Fruit fly (Drosophila melanogaster) whole organism, embryonic: ENCODE results near the gene Ance-2.
A peak's percentile ranks its signal among the peaks of the same experiment; 100 is the strongest.

Experiments
- Abd-B ChIP-seq: fragments of 200-800 bp; sonication (Bioruptor generic); optimal IDR thresholded peaks from 2 replicates; lab custom pipeline; 2018; ENCODE audit warnings: missing biosample characterization, mild to moderate bottlenecking, missing genetic modification characterization, moderate library complexity
- Ada2b ChIP-seq: fragments of 200-800 bp; sonication (Bioruptor generic); IDR thresholded peaks from 2 replicates; pipeline ENCODE4 v1.3.6; 2022; ENCODE audit warnings: missing biosample characterization, missing genetic modification characterization
- Blimp-1 ChIP-seq: fragments of 200-800 bp; sonication (Bioruptor generic); optimal IDR thresholded peaks from 3 replicates; lab custom pipeline; 2018; ENCODE audit warnings: missing biosample characterization, missing genetic modification characterization, mild to moderate bottlenecking, moderate library complexity, missing genetic modification reagents
- CG10366 ChIP-seq: fragments of 200-800 bp; sonication (Bioruptor generic); IDR thresholded peaks from 2 replicates; pipeline ENCODE4 v1.3.6; 2022; ENCODE audit warnings: missing biosample characterization, missing genetic modification characterization
- CG11456 ChIP-seq: fragments of 200-800 bp; sonication (Bioruptor generic); IDR thresholded peaks from 3 replicates; pipeline ENCODE4 v1.3.6; 2022; ENCODE audit warnings: missing biosample characterization, missing genetic modification characterization
- CG16863 ChIP-seq: fragments of 200-800 bp; sonication (Bioruptor generic); optimal IDR thresholded peaks from 3 replicates; lab custom pipeline; 2016; ENCODE audit warnings: missing biosample characterization, missing genetic modification characterization
- CG18011 ChIP-seq: fragments of 200-800 bp; sonication (Bioruptor generic); optimal IDR thresholded peaks from 2 replicates; lab custom pipeline; 2017; ENCODE audit warnings: missing biosample characterization, missing genetic modification characterization, mild to moderate bottlenecking, moderate library complexity, missing genotype
- CG4404 ChIP-seq: fragments of 200-800 bp; sonication (Bioruptor generic); IDR thresholded peaks from 2 replicates; pipeline ENCODE4 v1.3.6; 2022; ENCODE audit warnings: missing biosample characterization, missing genetic modification characterization
- CG9215 ChIP-seq: fragments of 200-800 bp; sonication (Bioruptor generic); IDR thresholded peaks from 2 replicates; pipeline ENCODE4 v1.3.6; 2022; ENCODE audit warnings: missing biosample characterization, missing genetic modification characterization
- Dip2 ChIP-seq: fragments of 200-800 bp; sonication (Bioruptor generic); IDR thresholded peaks from 2 replicates; pipeline ENCODE4 v1.3.6; 2022; ENCODE audit warnings: missing biosample characterization, missing genetic modification characterization
- Drgx ChIP-seq: fragments of 200-800 bp; sonication (Bioruptor generic); IDR thresholded peaks from 2 replicates; pipeline ENCODE4 v1.3.6; 2022; ENCODE audit warnings: missing biosample characterization, missing genetic modification characterization
- Optix ChIP-seq: fragments of 200-800 bp; sonication (Bioruptor generic); IDR thresholded peaks from 3 replicates; pipeline ENCODE4 v1.3.6; 2022; ENCODE audit warnings: missing biosample characterization, missing genetic modification characterization
- Ptx1 ChIP-seq: fragments of 200-800 bp; sonication (Bioruptor generic); IDR thresholded peaks from 2 replicates; pipeline ENCODE4 v1.3.6; 2022; ENCODE audit warnings: missing biosample characterization, missing genetic modification characterization
- Sox102F ChIP-seq: fragments of 200-800 bp; sonication (Bioruptor generic); optimal IDR thresholded peaks from 2 replicates; lab custom pipeline; 2018; ENCODE audit warnings: missing biosample characterization, mild to moderate bottlenecking, missing genetic modification characterization, moderate library complexity
- bsh ChIP-seq, 2 experiments: fragments of 200-800 bp; sonication (Bioruptor generic); optimal IDR thresholded peaks; 2 replicates each; lab custom pipeline; 2017 to 2018; ENCODE audit warnings: mild to moderate bottlenecking in 2 of 2, missing biosample characterization in 2 of 2, missing genetic modification characterization in 2 of 2, moderate library complexity in 1 of 2
- esg ChIP-seq: fragments of 200-800 bp; sonication (Bioruptor generic); conservative IDR thresholded peaks from 2 replicates; pipeline ENCODE4 v1.3.6; 2022; ENCODE audit warnings: missing biosample characterization, missing genetic modification characterization
- lbe ChIP-seq: fragments of 200-800 bp; sonication (Bioruptor generic); optimal IDR thresholded peaks from 2 replicates; lab custom pipeline; 2016; ENCODE audit warnings: missing biosample characterization, mild to moderate bottlenecking, missing genetic modification characterization
- lmd ChIP-seq: fragments of 200-800 bp; sonication (Bioruptor generic); IDR thresholded peaks from 2 replicates; pipeline ENCODE4 v1.3.6; 2022; ENCODE audit warnings: missing biosample characterization, missing genetic modification characterization
- pan ChIP-seq, 4 experiments: fragments of >200 bp in 3 of 4; fragments of 200-800 bp in 1 of 4; sonication (Bioruptor generic) in 1 of 4; optimal IDR thresholded peaks in 3 of 4; IDR thresholded peaks in 1 of 4; 2 replicates each; pipeline versions ENCODE4 v1.3.6 to Lab custom; 2017 to 2022; ENCODE audit warnings: missing biosample characterization in 2 of 4, missing genetic modification characterization in 2 of 4, mixed read lengths in 1 of 4
- pum ChIP-seq: fragments of 200-800 bp; sonication (Bioruptor generic); optimal IDR thresholded peaks from 2 replicates; lab custom pipeline; 2016; ENCODE audit warnings: missing biosample characterization, missing genetic modification characterization
- sens ChIP-seq: fragments of 200-800 bp; sonication (Bioruptor generic); peaks from one replicate; lab custom pipeline; 2016; ENCODE audit warnings: missing biosample characterization, missing genetic modification characterization
- slbo ChIP-seq: fragments of 200-800 bp; sonication (Bioruptor generic); IDR thresholded peaks from 2 replicates; pipeline ENCODE4 v1.3.6; 2022; ENCODE audit warnings: missing biosample characterization, missing genetic modification characterization
- sr ChIP-seq: fragments of 200-800 bp; sonication (Bioruptor generic); IDR thresholded peaks from 3 replicates; pipeline ENCODE4 v1.3.6; 2022; ENCODE audit warnings: missing biosample characterization, missing genetic modification characterization
- stwl ChIP-seq: fragments of 200-800 bp; sonication (Bioruptor generic); optimal IDR thresholded peaks from 3 replicates; lab custom pipeline; 2018; ENCODE audit warnings: missing biosample characterization, mild to moderate bottlenecking, missing genetic modification characterization, moderate library complexity

Ance-2 gene

DNA sequence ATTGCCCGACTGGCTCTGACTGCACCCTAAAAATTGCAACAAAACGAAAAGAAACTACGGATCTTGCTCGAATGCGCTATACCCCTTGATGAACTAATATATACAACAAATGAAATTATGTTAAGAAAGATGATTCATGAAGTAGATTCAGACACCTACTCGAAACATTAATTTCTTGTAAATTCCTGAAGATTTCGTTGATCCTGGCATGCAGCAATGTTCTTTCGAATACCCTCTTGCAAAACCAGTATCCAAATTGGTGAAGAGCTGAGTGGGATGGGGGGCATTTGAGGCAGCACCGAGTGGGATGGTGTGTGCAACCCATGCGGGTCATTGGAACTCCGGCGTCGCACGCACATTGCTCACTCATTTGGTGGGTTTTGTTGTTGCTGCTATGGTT is 46.6 kb downstream of the Ance-2 start (continued):
- TF ChIP-seq CG18011 (no peak), sens (GFP tag; lab: Kevin White, UChicago) (peak; percentile 66), CG16863 (peak; percentile 6), Ptx1 (GFP tag; lab: Robert Waterston, UW) (0 out of 2 replicates have a peak, but pooled peaks have one; percentile 22), Sox102F (GFP tag; lab: Kevin White, UChicago) (peak; percentile 35), Optix (GFP tag; lab: Robert Waterston, UW) (no peak), Blimp-1 (GFP tag; lab: Kevin White, UChicago) (peak; percentile 31), esg (GFP tag; lab: Robert Waterston, UW) (0 out of 2 replicates have a peak, but pooled peaks have one; percentile 24), CG10366 (GFP tag; lab: Robert Waterston, UW) (peak; percentile 14; the same call in 1 of the 2 replicates), Ada2b (GFP tag; lab: Robert Waterston, UW) (no peak), lbe (GFP tag; lab: Kevin White, UChicago) (peak; percentile 96), pum (GFP tag; lab: Kevin White, UChicago) (no peak), CG4404 (no peak), bsh (GFP tag; optimal IDR thresholded peaks at IDR 0.05; lab: Kevin White, UChicago) (peak in 1 of 2 experiments; percentile 84), slbo (GFP tag; lab: Robert Waterston, UW) (0 out of 2 replicates have a peak, but pooled peaks have one; percentile 10), pan (optimal IDR thresholded peaks at IDR 0.05; lab: Kevin White, UChicago) (no peak), pan (GFP tag; optimal IDR thresholded peaks at IDR 0.05 in 1 of 2, IDR thresholded peaks at IDR 0.05 in 1 of 2) (peak in 1 of 2 experiments; percentile 21)

dm6 chr2L:13957239-13957638 is 48.1 kb downstream of the Ance-2 start, which contains the start of gene NimA:
TSS of gene NimA (plus strand) at chr2L:13957539.
- TF ChIP-seq Blimp-1 (GFP tag; lab: Kevin White, UChicago) (peak; percentile 17), CG9215 (no peak), Drgx (GFP tag; lab: Robert Waterston, UW) (0 out of 2 replicates have a peak, but pooled peaks have one; percentile 21)

dm6 chr2L:13960399-13960798 is 51.3 kb downstream of the Ance-2 start:
- 0 out of 3 replicates have a peak, but pooled peaks have one; percentile 4 for TF ChIP-seq CG11456 (GFP tag; lab: Robert Waterston, UW)
- TF ChIP-seq Abd-B (GFP tag; lab: Kevin White, UChicago): peak; percentile 27
- 0 out of 3 replicates have a peak, but pooled peaks have one; percentile 10 for TF ChIP-seq Optix (GFP tag; lab: Robert Waterston, UW)
- no peak for TF ChIP-seq Dip2 (GFP tag; lab: Robert Waterston, UW)
- TF ChIP-seq sr (GFP tag; lab: Robert Waterston, UW): no peak
- peak; percentile 95 for TF ChIP-seq CG18011
- TF ChIP-seq lmd (GFP tag; lab: Robert Waterston, UW): no peak
- TF ChIP-seq stwl (tag; lab: Kevin White, UChicago): peak; percentile 50
